Fruit fly (Drosophila melanogaster) whole organism, embryonic: ENCODE results near the gene CG5823.

Source experiments
- Atf-2 ChIP-seq: fragments of 200-800 bp; sonication (Bioruptor generic); optimal IDR thresholded peaks from 2 replicates; lab custom pipeline; 2016; ENCODE audit warnings: missing biosample characterization, missing genetic modification characterization
- Bdp1 ChIP-seq: fragments of 200-800 bp; sonication (Bioruptor generic); optimal IDR thresholded peaks from 3 replicates; lab custom pipeline; 2016; ENCODE audit warnings: missing biosample characterization, missing genetic modification characterization
- Bteb2 ChIP-seq: fragments of 200-800 bp; sonication (Bioruptor generic); optimal IDR thresholded peaks from 2 replicates; lab custom pipeline; 2016; ENCODE audit warnings: missing biosample characterization, missing genetic modification characterization
- CG10543 ChIP-seq: fragments of 200-800 bp; sonication (Bioruptor generic); optimal IDR thresholded peaks from 3 replicates; lab custom pipeline; 2017; ENCODE audit warnings: missing biosample characterization, mild to moderate bottlenecking, missing genetic modification characterization, moderate library complexity
- CG10979 ChIP-seq: fragments of 200-800 bp; sonication (Bioruptor generic); optimal IDR thresholded peaks from 2 replicates; lab custom pipeline; 2018; ENCODE audit warnings: missing biosample characterization, mild to moderate bottlenecking, missing genetic modification characterization, moderate library complexity
- CG11456 ChIP-seq: fragments of 200-800 bp; sonication (Bioruptor generic); IDR thresholded peaks from 3 replicates; pipeline ENCODE4 v1.3.6; 2022; ENCODE audit warnings: missing biosample characterization, missing genetic modification characterization
- CG1233 ChIP-seq: fragments of 200-800 bp; sonication (Bioruptor generic); optimal IDR thresholded peaks from 4 replicates; lab custom pipeline; 2018; ENCODE audit warnings: missing biosample characterization, mild to moderate bottlenecking, missing genetic modification characterization
- CG13775 ChIP-seq: fragments of 200-800 bp; sonication (Bioruptor generic); optimal IDR thresholded peaks from 3 replicates; lab custom pipeline; 2017; ENCODE audit warnings: missing biosample characterization, mild to moderate bottlenecking, missing genetic modification characterization
- CG15601 ChIP-seq: fragments of 200-800 bp; sonication (Bioruptor generic); optimal IDR thresholded peaks from 3 replicates; lab custom pipeline; 2019; ENCODE audit warnings: missing biosample characterization, mild to moderate bottlenecking, missing genetic modification characterization, moderate library complexity
- CG1602 ChIP-seq: fragments of 200-800 bp; sonication (Bioruptor generic); optimal IDR thresholded peaks from 3 replicates; lab custom pipeline; 2016; ENCODE audit warnings: missing biosample characterization, missing genetic modification characterization
- CG1603 ChIP-seq: fragments of 200-800 bp; sonication (Bioruptor generic); optimal IDR thresholded peaks from 2 replicates; lab custom pipeline; 2019; ENCODE audit warnings: missing biosample characterization, mild to moderate bottlenecking, missing genetic modification characterization, moderate library complexity
- CG17359 ChIP-seq: fragments of 200-800 bp; sonication (Bioruptor generic); optimal IDR thresholded peaks from 3 replicates; lab custom pipeline; 2018; ENCODE audit warnings: missing biosample characterization, mild to moderate bottlenecking, missing genetic modification characterization, moderate library complexity
- CG17385 ChIP-seq: fragments of 200-800 bp; sonication (Bioruptor generic); optimal IDR thresholded peaks from 3 replicates; lab custom pipeline; 2018; ENCODE audit warnings: missing biosample characterization, mild to moderate bottlenecking, missing genetic modification characterization
- CG1792 ChIP-seq: fragments of 200-800 bp; sonication (Bioruptor generic); optimal IDR thresholded peaks from 2 replicates; lab custom pipeline; 2016; ENCODE audit warnings: missing biosample characterization, missing genetic modification characterization
- CG1832 ChIP-seq: fragments of 200-800 bp; sonication (Bioruptor generic); optimal IDR thresholded peaks from 2 replicates; lab custom pipeline; 2017; ENCODE audit warnings: missing biosample characterization, mild to moderate bottlenecking, missing genetic modification characterization, inconsistent platforms
- CG4820 ChIP-seq: fragments of 200-800 bp; sonication (Bioruptor generic); optimal IDR thresholded peaks from 3 replicates; lab custom pipeline; 2016; ENCODE audit warnings: missing biosample characterization, missing genetic modification characterization
- CG4854 ChIP-seq: fragments of 200-800 bp; sonication (Bioruptor generic); optimal IDR thresholded peaks from 2 replicates; lab custom pipeline; 2016; ENCODE audit warnings: missing biosample characterization, missing genetic modification characterization, inconsistent platforms
- CG6175 ChIP-seq: fragments of 200-800 bp; sonication (Bioruptor generic); IDR thresholded peaks from 3 replicates; pipeline ENCODE4 v1.3.6; 2022; ENCODE audit warnings: missing biosample characterization, missing genetic modification characterization
- CG7271 ChIP-seq: fragments of 200-800 bp; sonication (Bioruptor generic); optimal IDR thresholded peaks from 2 replicates; lab custom pipeline; 2018; ENCODE audit warnings: missing biosample characterization, mild to moderate bottlenecking, missing genetic modification characterization, moderate library complexity
- CG7839 ChIP-seq: fragments of 200-800 bp; sonication (Bioruptor generic); optimal IDR thresholded peaks from 3 replicates; lab custom pipeline; 2018; ENCODE audit warnings: missing biosample characterization, mild to moderate bottlenecking, missing genetic modification characterization, moderate library complexity
- CG9727 ChIP-seq: fragments of 200-800 bp; sonication (Bioruptor generic); optimal IDR thresholded peaks from 3 replicates; lab custom pipeline; 2017; ENCODE audit warnings: missing biosample characterization, mild to moderate bottlenecking, missing genetic modification characterization
- Chrac-16 ChIP-seq: fragments of 200-800 bp; sonication (Bioruptor generic); optimal IDR thresholded peaks from 3 replicates; lab custom pipeline; 2016; ENCODE audit warnings: missing biosample characterization, missing genetic modification characterization
- CkIIα-i1 ChIP-seq: fragments of 200-800 bp; sonication (Bioruptor generic); IDR thresholded peaks from 2 replicates; pipeline ENCODE4 v1.3.6; 2022; ENCODE audit warnings: missing biosample characterization, missing genetic modification characterization
- D ChIP-seq, 2 experiments: fragments of 200-800 bp in 1 of 2; fragments of >200 bp in 1 of 2; sonication (Bioruptor generic) in 1 of 2; optimal IDR thresholded peaks; 2 replicates in 1 of 2; 3 replicates in 1 of 2; lab custom pipeline; 2017; ENCODE audit warnings: mild to moderate bottlenecking in 1 of 2, missing biosample characterization in 1 of 2, missing genetic modification characterization in 1 of 2, missing genetic modification reagents in 1 of 2
- E2f2 ChIP-seq: fragments of 200-800 bp; sonication (Bioruptor generic); IDR thresholded peaks from 2 replicates; pipeline ENCODE4 v1.3.6; 2022; ENCODE audit warnings: missing biosample characterization, missing genetic modification characterization
- ERR ChIP-seq: fragments of 200-800 bp; sonication (Bioruptor generic); optimal IDR thresholded peaks from 2 replicates; lab custom pipeline; 2016; ENCODE audit warnings: missing biosample characterization, missing genetic modification characterization
- Ets65A ChIP-seq: fragments of 200-800 bp; sonication (Bioruptor generic); peaks from one replicate; lab custom pipeline; 2016; ENCODE audit warnings: missing biosample characterization, missing genetic modification characterization
- GATAe ChIP-seq: fragments of 200-800 bp; sonication (Bioruptor generic); conservative IDR thresholded peaks from 2 replicates; pipeline ENCODE4 v1.3.6; 2022; ENCODE audit warnings: missing biosample characterization, missing genetic modification characterization
- HHEX ChIP-seq: fragments of 200-800 bp; sonication (Bioruptor generic); optimal IDR thresholded peaks from 3 replicates; lab custom pipeline; 2017; ENCODE audit warnings: missing biosample characterization, mild to moderate bottlenecking, missing genetic modification characterization, missing genetic modification reagents
- Max ChIP-seq: fragments of 200-800 bp; sonication (Bioruptor generic); optimal IDR thresholded peaks from 2 replicates; lab custom pipeline; 2016; ENCODE audit warnings: missing biosample characterization, mild to moderate bottlenecking, missing genetic modification characterization
- Neu2 ChIP-seq: fragments of 200-800 bp; sonication (Bioruptor generic); optimal IDR thresholded peaks from 3 replicates; lab custom pipeline; 2016; ENCODE audit warnings: missing biosample characterization, missing genetic modification characterization, borderline replicate concordance
- Pdp1 ChIP-seq, 2 experiments: fragments of 200-800 bp; sonication (Bioruptor generic); optimal IDR thresholded peaks; 3 replicates each; lab custom pipeline; 2016; ENCODE audit warnings: missing biosample characterization in 2 of 2, missing genetic modification characterization in 2 of 2, mild to moderate bottlenecking in 1 of 2, moderate library complexity in 1 of 2
- Six4 ChIP-seq: fragments of 200-800 bp; sonication (Bioruptor generic); optimal IDR thresholded peaks from 2 replicates; lab custom pipeline; 2016; ENCODE audit warnings: missing biosample characterization, missing genetic modification characterization
- TFAM ChIP-seq: fragments of 200-800 bp; sonication (Bioruptor generic); optimal IDR thresholded peaks from 2 replicates; lab custom pipeline; 2017; ENCODE audit warnings: missing biosample characterization, missing genetic modification characterization, inconsistent platforms
- Usf ChIP-seq: fragments of 200-800 bp; sonication (Bioruptor generic); optimal IDR thresholded peaks from 2 replicates; lab custom pipeline; 2017; ENCODE audit warnings: missing genotype, missing biosample characterization, missing genetic modification characterization
- chinmo ChIP-seq: fragments of 200-800 bp; sonication (Bioruptor generic); IDR thresholded peaks from 4 replicates; pipeline ENCODE4 v1.3.6; 2022; ENCODE audit warnings: missing biosample characterization, missing genetic modification characterization; ENCODE audit not compliant: partially characterized antibody
- chm ChIP-seq: fragments of 200-800 bp; sonication (Bioruptor generic); IDR thresholded peaks from 2 replicates; pipeline ENCODE4 v1.3.6; 2022; ENCODE audit warnings: missing biosample characterization, missing genetic modification characterization
- exex ChIP-seq: fragments of 200-800 bp; sonication (Bioruptor generic); optimal IDR thresholded peaks from 4 replicates; lab custom pipeline; 2018; ENCODE audit warnings: missing biosample characterization, mild to moderate bottlenecking, missing genetic modification characterization, moderate library complexity
- fu2 ChIP-seq: fragments of 200-800 bp; sonication (Bioruptor generic); optimal IDR thresholded peaks from 2 replicates; lab custom pipeline; 2016; ENCODE audit warnings: missing biosample characterization, missing genetic modification characterization
- her ChIP-seq: fragments of 200-800 bp; sonication (Bioruptor generic); optimal IDR thresholded peaks from 2 replicates; lab custom pipeline; 2016; ENCODE audit warnings: missing biosample characterization, missing genetic modification characterization
- lov ChIP-seq, 2 experiments: fragments of 200-800 bp in 1 of 2; fragments of >200 bp in 1 of 2; sonication (Bioruptor generic) in 1 of 2; IDR thresholded peaks in 1 of 2; optimal IDR thresholded peaks in 1 of 2; 2 replicates in 1 of 2; 3 replicates in 1 of 2; pipeline versions ENCODE4 v1.3.6 to Lab custom; 2017 to 2022; ENCODE audit warnings: missing biosample characterization in 1 of 2, missing genetic modification characterization in 1 of 2
- prd ChIP-seq, 3 experiments: fragments of >200 bp in 2 of 3; fragments of 200-800 bp in 1 of 3; sonication (Bioruptor generic) in 1 of 3; optimal IDR thresholded peaks in 2 of 3; IDR thresholded peaks in 1 of 3; 2 replicates in 2 of 3; 3 replicates in 1 of 3; pipeline versions ENCODE4 v1.3.6 to Lab custom; 2017 to 2022; ENCODE audit warnings: missing biosample characterization in 1 of 3, missing genetic modification characterization in 1 of 3
- shn ChIP-seq: fragments of 200-800 bp; sonication (Bioruptor generic); optimal IDR thresholded peaks from 3 replicates; lab custom pipeline; 2016; ENCODE audit warnings: missing biosample characterization, missing genetic modification characterization
- sim ChIP-seq: fragments of 200-800 bp; sonication (Bioruptor generic); IDR thresholded peaks from 2 replicates; pipeline ENCODE4 v1.3.6; 2022; ENCODE audit warnings: missing biosample characterization, missing genetic modification characterization
- sna ChIP-seq: fragments of 200-800 bp; sonication (Bioruptor generic); IDR thresholded peaks from 2 replicates; pipeline ENCODE4 v1.3.6; 2022; ENCODE audit warnings: missing biosample characterization, missing genetic modification characterization; ENCODE audit not compliant: partially characterized antibody
- stwl ChIP-seq: fragments of 200-800 bp; sonication (Bioruptor generic); optimal IDR thresholded peaks from 3 replicates; lab custom pipeline; 2018; ENCODE audit warnings: missing biosample characterization, mild to moderate bottlenecking, missing genetic modification characterization, moderate library complexity
- sug ChIP-seq: fragments of 200-800 bp; optimal IDR thresholded peaks from 2 replicates; lab custom pipeline; 2019; ENCODE audit warnings: missing biosample characterization, mild to moderate bottlenecking, missing genetic modification characterization, moderate library complexity
- ttk ChIP-seq: fragments of 200-800 bp; sonication (Bioruptor generic); IDR thresholded peaks from 2 replicates; pipeline ENCODE4 v2.1.2; 2022; ENCODE audit warnings: missing biosample characterization, missing genetic modification characterization
- unc-4 ChIP-seq: fragments of 200-800 bp; sonication (Bioruptor generic); IDR thresholded peaks from 2 replicates; pipeline ENCODE4 v1.3.6; 2022; ENCODE audit warnings: missing biosample characterization, missing genetic modification characterization; ENCODE audit not compliant: partially characterized antibody

CG5823 gene

dm6 chr3R:17526059-17526592 is 8.3 kb downstream of the CG5823 start (continued):
- TF ChIP-seq CG1233 (GFP tag; lab: Kevin White, UChicago): peak; percentile 7
- no peak for TF ChIP-seq Six4 (GFP tag; lab: Kevin White, UChicago)
- no peak for TF ChIP-seq Usf (GFP tag; lab: Kevin White, UChicago)
- TF ChIP-seq GATAe (GFP tag; lab: Robert Waterston, UW): no peak
- TF ChIP-seq Ets65A: peak; percentile 92
- no peak; the same call in 2 of the 3 replicates for TF ChIP-seq CG11456 (GFP tag; lab: Robert Waterston, UW)
- TF ChIP-seq CG1602 (GFP tag; lab: Kevin White, UChicago): no peak
- TF ChIP-seq Bdp1: no peak
- TF ChIP-seq CG1832 (GFP tag; lab: Kevin White, UChicago): no peak
- TF ChIP-seq TFAM (GFP tag; lab: Kevin White, UChicago): no peak
- TF ChIP-seq Chrac-16 (GFP tag; lab: Kevin White, UChicago): no peak
- TF ChIP-seq CG13775 (GFP tag; lab: Kevin White, UChicago): peak; percentile 3
- TF ChIP-seq CG1603 (tag; lab: Kevin White, UChicago): peak; percentile 7
- no peak for TF ChIP-seq E2f2
- peak; percentile 45 for TF ChIP-seq HHEX (GFP tag; lab: Kevin White, UChicago)
- peak; percentile 15 for TF ChIP-seq CG10543 (GFP tag; lab: Kevin White, UChicago)
- no peak for TF ChIP-seq ERR (GFP tag; lab: Kevin White, UChicago)
- TF ChIP-seq CG9727: peak; percentile 35
- no peak for TF ChIP-seq exex (tag; lab: Kevin White, UChicago)
- TF ChIP-seq stwl (tag; lab: Kevin White, UChicago): no peak
- TF ChIP-seq CG4820 (GFP tag; lab: Kevin White, UChicago): no peak
- no peak for TF ChIP-seq Atf-2 (GFP tag; lab: Kevin White, UChicago)
- no peak for TF ChIP-seq CG15601 (tag; lab: Kevin White, UChicago)
- no peak for TF ChIP-seq shn (GFP tag; lab: Kevin White, UChicago)
- peak; percentile 62 for TF ChIP-seq CG7839 (tag; lab: Kevin White, UChicago)
- no peak for TF ChIP-seq sug (tag; lab: Kevin White, UChicago)
- no peak for TF ChIP-seq CG6175 (GFP tag; lab: Robert Waterston, UW)
- TF ChIP-seq CG17385: peak; percentile 43
- no peak for TF ChIP-seq fu2 (GFP tag; lab: Kevin White, UChicago)
- no peak for TF ChIP-seq sna
- no peak for TF ChIP-seq Bteb2 (GFP tag; lab: Kevin White, UChicago)
- no peak for TF ChIP-seq Neu2 (GFP tag; lab: Kevin White, UChicago)
- TF ChIP-seq chm (GFP tag; lab: Robert Waterston, UW): no peak
- no peak for TF ChIP-seq CkIIα-i1 (GFP tag; lab: Robert Waterston, UW)
- no peak for TF ChIP-seq CG1792 (GFP tag; lab: Kevin White, UChicago)
- TF ChIP-seq CG10979 (tag; lab: Kevin White, UChicago): no peak
- TF ChIP-seq ttk (GFP tag; lab: Robert Waterston, UW): 0 out of 2 replicates have a peak, but pooled peaks have one; percentile 36
- no peak for TF ChIP-seq prd (optimal IDR thresholded peaks at IDR 0.05; lab: Kevin White, UChicago)
- TF ChIP-seq prd (GFP tag; IDR thresholded peaks at IDR 0.05; lab: Robert Waterston, UW): peak; percentile 38; the same call in 2 of the 3 replicates
- TF ChIP-seq Max (GFP tag; lab: Kevin White, UChicago): peak; percentile 29
- no peak for TF ChIP-seq CG4854
- no peak for TF ChIP-seq Pdp1 (GFP tag; optimal IDR thresholded peaks at IDR 0.05; lab: Kevin White, UChicago)
- TF ChIP-seq CG7271 (tag; lab: Kevin White, UChicago): no peak
- TF ChIP-seq D (optimal IDR thresholded peaks at IDR 0.05; lab: Kevin White, UChicago): no peak
- TF ChIP-seq D (GFP tag; optimal IDR thresholded peaks at IDR 0.05; lab: Kevin White, UChicago): no peak
- no peak for TF ChIP-seq chinmo
- TF ChIP-seq CG17359 (tag; lab: Kevin White, UChicago): peak; percentile 41
- TF ChIP-seq lov (optimal IDR thresholded peaks at IDR 0.05; lab: Kevin White, UChicago): no peak
- TF ChIP-seq lov (GFP tag; IDR thresholded peaks at IDR 0.05; lab: Robert Waterston, UW): no peak
- no peak for TF ChIP-seq sim
- TF ChIP-seq her: no peak
- no peak for TF ChIP-seq unc-4
